Fruit fly (Drosophila melanogaster): ENCODE results near the gene CG31697.

The CG31697 gene

dm6 chr2L:19546869-19547710 is 11.8 kb downstream of the CG31697 start, which contains the start of gene CG10337 (continued):
- TF ChIP-seq Opbp (GFP tag; IDR thresholded peaks at IDR 0.05; ENCODE audit: partially characterized antibody) = no peak
- TF ChIP-seq CG3407 (GFP tag; optimal IDR thresholded peaks at IDR 0.05) = no peak
- TF ChIP-seq Doc2 (GFP tag; IDR thresholded peaks at IDR 0.05) = no peak
- TF ChIP-seq Med (GFP tag) = peak; percentile 83
- TF ChIP-seq vfl (GFP tag; optimal IDR thresholded peaks at IDR 0.05) = no peak
- TF ChIP-seq Dad (GFP tag; optimal IDR thresholded peaks at IDR 0.05) = no peak
- no peak for TF ChIP-seq Abd-B (GFP tag; optimal IDR thresholded peaks at IDR 0.05)
- TF ChIP-seq ham (GFP tag; IDR thresholded peaks at IDR 0.05) = no peak
- TF ChIP-seq unpg (GFP tag; optimal IDR thresholded peaks at IDR 0.05) = peak; percentile 55
- TF ChIP-seq danr (GFP tag; IDR thresholded peaks at IDR 0.05) = no peak
- peak; percentile 12 for TF ChIP-seq CG4707 (GFP tag; optimal IDR thresholded peaks at IDR 0.05)
- 0 out of 2 replicates have a peak, but pooled peaks have one; percentile 39 for TF ChIP-seq wdn (GFP tag; IDR thresholded peaks at IDR 0.05)
- TF ChIP-seq Ptx1 (GFP tag; IDR thresholded peaks at IDR 0.05) = peak; percentile 25; the same call in 1 of the 2 replicates
- no peak for TF ChIP-seq Dll (GFP tag; IDR thresholded peaks at IDR 0.05; ENCODE audit: partially characterized antibody)
- peak; percentile 65 for TF ChIP-seq CG6765 (GFP tag; optimal IDR thresholded peaks at IDR 0.05)
- no peak for TF ChIP-seq CG10321 (GFP tag; IDR thresholded peaks at IDR 0.05)
- no peak for TF ChIP-seq CG16779 (GFP tag; IDR thresholded peaks at IDR 0.05)
- peak; percentile 9 for TF ChIP-seq CG4424 (GFP tag; optimal IDR thresholded peaks at IDR 0.05)
- no peak for TF ChIP-seq CG16813 (GFP tag; IDR thresholded peaks at IDR 0.05; ENCODE audit: partially characterized antibody)
- TF ChIP-seq emc (GFP tag; optimal IDR thresholded peaks at IDR 0.05) = no peak
- TF ChIP-seq CG13894 (tag; optimal IDR thresholded peaks at IDR 0.05) = peak; percentile 39
- no peak for TF ChIP-seq Ravus (GFP tag; IDR thresholded peaks at IDR 0.05)
- no peak for TF ChIP-seq CG2889 (GFP tag; IDR thresholded peaks at IDR 0.05)
- TF ChIP-seq bab2 (GFP tag; optimal IDR thresholded peaks at IDR 0.05) = peak; percentile 30
- TF ChIP-seq trh (GFP tag; optimal IDR thresholded peaks at IDR 0.05) = no peak
- peak; percentile 64; the same call in 1 of the 3 replicates for TF ChIP-seq CG2199 (GFP tag; IDR thresholded peaks at IDR 0.05)
- peak in 1 of 2 experiments; percentile 33 for TF ChIP-seq bsh (GFP tag; optimal IDR thresholded peaks at IDR 0.05)
- TF ChIP-seq CG13287 (GFP tag; IDR thresholded peaks at IDR 0.05; ENCODE audit: partially characterized antibody) = no peak
- TF ChIP-seq cwo (GFP tag; optimal IDR thresholded peaks at IDR 0.05) = peak; percentile 97
- peak; percentile 31; the same call in 1 of the 2 replicates for TF ChIP-seq CG31224 (GFP tag; IDR thresholded peaks at IDR 0.05)
- TF ChIP-seq Trl (optimal IDR thresholded peaks at IDR 0.05) = peak in 1 of 2 experiments; percentile 1
- TF ChIP-seq Trl (GFP tag; optimal IDR thresholded peaks at IDR 0.05) = no peak
- TF ChIP-seq fd102C (GFP tag; optimal IDR thresholded peaks at IDR 0.05) = no peak
- no peak for TF ChIP-seq CkIIα-i1 (GFP tag; IDR thresholded peaks at IDR 0.05)
- TF ChIP-seq usp (GFP tag; optimal IDR thresholded peaks at IDR 0.05) = no peak
- TF ChIP-seq ase (GFP tag; IDR thresholded peaks at IDR 0.05) = no peak
- no peak for TF ChIP-seq CG5953 (GFP tag; IDR thresholded peaks at IDR 0.05)
- no peak for TF ChIP-seq pros (GFP tag; optimal IDR thresholded peaks at IDR 0.05)
- TF ChIP-seq CG14050 (GFP tag; IDR thresholded peaks at IDR 0.05) = no peak
- no peak for TF ChIP-seq GATAe (GFP tag; conservative IDR thresholded peaks at IDR 0.05)
- peak; percentile 29 for TF ChIP-seq ATbp (GFP tag; optimal IDR thresholded peaks at IDR 0.05)
- TF ChIP-seq tin (GFP tag; optimal IDR thresholded peaks at IDR 0.05) = no peak
- peak; percentile 28 for TF ChIP-seq CG2712 (tag; optimal IDR thresholded peaks at IDR 0.05)
- TF ChIP-seq sug (tag; optimal IDR thresholded peaks at IDR 0.05) = peak; percentile 79
- no peak for TF ChIP-seq Fer2 (tag; optimal IDR thresholded peaks at IDR 0.05)
- peak; percentile 7 for TF ChIP-seq CG12104 (GFP tag; optimal IDR thresholded peaks at IDR 0.05)
- TF ChIP-seq dm (GFP tag; optimal IDR thresholded peaks at IDR 0.05) = peak; percentile 12
- TF ChIP-seq TFAM (GFP tag; optimal IDR thresholded peaks at IDR 0.05) = no peak
- TF ChIP-seq dpn (GFP tag; optimal IDR thresholded peaks at IDR 0.05) = peak; percentile 26 to 29
- peak; percentile 16 for TF ChIP-seq Hsf (GFP tag; optimal IDR thresholded peaks at IDR 0.05)

All from whole organism, embryonic.